2 fruit fly cellular contexts compared by ENCODE assay signal in the genomic region with DNA sequence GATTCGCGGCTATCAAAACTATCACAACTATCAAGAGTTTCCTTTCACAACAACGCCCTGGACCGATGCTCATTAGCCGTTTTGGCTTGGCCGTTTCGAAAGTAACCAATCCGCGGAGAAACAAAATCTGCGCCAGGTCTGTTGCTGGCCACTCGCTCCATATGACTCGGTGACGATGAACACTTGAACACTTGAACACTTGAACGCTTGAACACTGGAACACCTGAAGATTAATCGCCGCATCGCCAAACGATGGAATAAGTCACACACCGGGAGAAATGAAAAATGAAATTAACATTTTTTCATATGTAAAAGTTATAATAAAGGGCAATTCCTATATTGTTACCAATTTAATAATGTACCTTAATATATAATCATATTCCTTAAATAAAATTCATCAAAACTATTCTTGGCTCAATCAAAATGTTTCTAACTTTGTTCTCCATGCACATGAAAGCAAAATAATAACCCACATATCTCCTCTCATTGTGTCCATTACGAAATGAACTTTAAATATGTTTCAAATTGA.
TF ChIP-seq lines count a peak whose summit lies in the region.

No protein-coding gene starts in this region.

- TF ChIP-seq CTCF in whole organism, embryonic (GFP tag; optimal IDR thresholded peaks at IDR 0.05; lab: Kevin White, UChicago), result no peak

TF ChIP-seq in whole organism, embryonic, 481 proteins besides CTCF, POLR2A, EP300 and RAD21:
- peak; percentile 92 for TF ChIP-seq CG8281 (tag; optimal IDR thresholded peaks at IDR 0.05; lab: Kevin White, UChicago)
- TF ChIP-seq Ssrp (tag; optimal IDR thresholded peaks at IDR 0.05; lab: Kevin White, UChicago), result no peak

TF ChIP-seq in whole organism, prepupa, 60 proteins besides CTCF, POLR2A, EP300 and RAD21:
- TF ChIP-seq Eip78C (GFP tag; lab: Kevin White, UChicago), result peak; percentile 34
- TF ChIP-seq esn (GFP tag; optimal IDR thresholded peaks at IDR 0.05; lab: Kevin White, UChicago), result no peak
- no peak for TF ChIP-seq Hr39 (GFP tag; optimal IDR thresholded peaks at IDR 0.05; lab: Kevin White, UChicago)
- no peak for TF ChIP-seq Lpt (GFP tag; optimal IDR thresholded peaks at IDR 0.05; lab: Kevin White, UChicago)
- peak; percentile 52; the same call in 2 of the 3 replicates for TF ChIP-seq CG8119 (GFP tag; IDR thresholded peaks at IDR 0.05; lab: Robert Waterston, UW)
- peak; percentile 57 for TF ChIP-seq CG15336 (GFP tag; IDR thresholded peaks at IDR 0.05; lab: Robert Waterston, UW)
- TF ChIP-seq Hr4 (GFP tag; optimal IDR thresholded peaks at IDR 0.05; lab: Kevin White, UChicago), result no peak
- peak; percentile 59 for TF ChIP-seq CG32006 (GFP tag; optimal IDR thresholded peaks at IDR 0.05; lab: Kevin White, UChicago)
- no peak for TF ChIP-seq CG8319 (GFP tag; optimal IDR thresholded peaks at IDR 0.05; lab: Kevin White, UChicago)
- no peak for TF ChIP-seq dsx (GFP tag; optimal IDR thresholded peaks at IDR 0.05; lab: Kevin White, UChicago; ENCODE audit: poor library complexity, severe bottlenecking)
- TF ChIP-seq CG11902 (GFP tag; optimal IDR thresholded peaks at IDR 0.05; lab: Kevin White, UChicago), result no peak
- TF ChIP-seq cyc (GFP tag; optimal IDR thresholded peaks at IDR 0.05; lab: Kevin White, UChicago), result no peak
- TF ChIP-seq Ets96B (tag; optimal IDR thresholded peaks at IDR 0.05; lab: Kevin White, UChicago), result no peak
- peak; percentile 10 for TF ChIP-seq CG6276 (GFP tag; optimal IDR thresholded peaks at IDR 0.05; lab: Kevin White, UChicago)
- no peak for TF ChIP-seq pdm3 (GFP tag; optimal IDR thresholded peaks at IDR 0.05; lab: Kevin White, UChicago)
- TF ChIP-seq fd85E (GFP tag; optimal IDR thresholded peaks at IDR 0.05; lab: Kevin White, UChicago), result no peak
